Worm (Caenorhabditis elegans) whole organism, L3 larva: Measurements from ENCODE around the gene lpr-4.

Experiments used
- R02D3.7 ChIP-seq: fragments of 150-350 bp; optimal IDR thresholded peaks from 2 replicates; lab custom pipeline; 2014; ENCODE audit warnings: missing biosample characterization, missing genetic modification characterization
- ZK546.5 ChIP-seq: sonication (generic microtip); optimal IDR thresholded peaks from 2 replicates; lab custom pipeline; 2017; ENCODE audit warnings: missing biosample characterization, missing genetic modification characterization
- aly-2 ChIP-seq: fragments of 150-350 bp; optimal IDR thresholded peaks from 2 replicates; lab custom pipeline; 2014; ENCODE audit warnings: missing biosample characterization, missing genetic modification characterization
- ama-1 ChIP-seq: fragments of 150-350 bp; optimal IDR thresholded peaks from 2 replicates; lab custom pipeline; 2018
- ceh-16 ChIP-seq: sonication (generic microtip); optimal IDR thresholded peaks from 2 replicates; lab custom pipeline; 2017; ENCODE audit warnings: missing biosample characterization, missing genetic modification characterization
- ceh-28 ChIP-seq: fragments of 150-350 bp; optimal IDR thresholded peaks from 2 replicates; lab custom pipeline; 2014; ENCODE audit warnings: missing biosample characterization, missing genetic modification reagents, missing genetic modification characterization
- ceh-82 ChIP-seq: fragments of 150-350 bp; optimal IDR thresholded peaks from 2 replicates; lab custom pipeline; 2014; ENCODE audit warnings: missing biosample characterization, missing genetic modification characterization
- ceh-9 ChIP-seq: sonication (generic microtip); optimal IDR thresholded peaks from 2 replicates; lab custom pipeline; 2018; ENCODE audit warnings: missing biosample characterization, missing genetic modification characterization
- daf-12 ChIP-seq: fragments of 150-350 bp; optimal IDR thresholded peaks from 2 replicates; lab custom pipeline; 2014; ENCODE audit warnings: missing biosample characterization, missing genetic modification reagents, missing genetic modification characterization
- egl-27 ChIP-seq: sonication (generic microtip); optimal IDR thresholded peaks from 4 replicates; lab custom pipeline; 2017; ENCODE audit warnings: missing biosample characterization, missing genetic modification reagents, missing genetic modification characterization
- egl-5 ChIP-seq: fragments of 150-350 bp; optimal IDR thresholded peaks from 2 replicates; lab custom pipeline; 2017; ENCODE audit warnings: missing biosample characterization, missing genetic modification reagents, missing genetic modification characterization, inconsistent platforms
- elt-1 ChIP-seq: fragments of 150-350 bp; optimal IDR thresholded peaks from 2 replicates; lab custom pipeline; 2014; ENCODE audit warnings: missing biosample characterization, missing genetic modification characterization
- elt-2 ChIP-seq: sonication (generic microtip); optimal IDR thresholded peaks from 2 replicates; lab custom pipeline; 2016; ENCODE audit warnings: missing genetic modification reagents, mild to moderate bottlenecking, missing genetic modification characterization, missing compliant biosample characterization
- elt-3 ChIP-seq, 3 experiments: fragments of 150-350 bp in 1 of 3; sonication (generic microtip) in 2 of 3; optimal IDR thresholded peaks; 2 replicates in 2 of 3; 4 replicates in 1 of 3; lab custom pipeline; 2014 to 2017; ENCODE audit warnings: missing biosample characterization in 3 of 3, missing genetic modification characterization in 3 of 3
- eor-1 ChIP-seq, 2 experiments: fragments of 150-350 bp; optimal IDR thresholded peaks; 2 replicates each; lab custom pipeline; 2014 to 2018; ENCODE audit warnings: missing biosample characterization in 2 of 2, missing genetic modification characterization in 2 of 2
- fkh-10 ChIP-seq: sonication (generic microtip); optimal IDR thresholded peaks from 2 replicates; lab custom pipeline; 2017; ENCODE audit warnings: missing biosample characterization, missing genetic modification reagents, missing genetic modification characterization
- fkh-2 ChIP-seq: fragments of 150-350 bp; optimal IDR thresholded peaks from 2 replicates; lab custom pipeline; 2014; ENCODE audit warnings: missing biosample characterization, missing genetic modification reagents, missing genetic modification characterization
- fos-1 ChIP-seq: fragments of 150-350 bp; optimal IDR thresholded peaks from 2 replicates; lab custom pipeline; 2014; ENCODE audit warnings: missing biosample characterization, missing genetic modification characterization
- hmg-11 ChIP-seq: sonication (generic microtip); optimal IDR thresholded peaks from 2 replicates; lab custom pipeline; 2016; ENCODE audit warnings: missing genetic modification characterization, missing compliant biosample characterization
- jun-1 ChIP-seq: fragments of 150-350 bp; optimal IDR thresholded peaks from 2 replicates; lab custom pipeline; 2014; ENCODE audit warnings: missing biosample characterization, missing genetic modification reagents, missing genetic modification characterization
- lin-15B ChIP-seq: fragments of 150-350 bp; optimal IDR thresholded peaks from 2 replicates; lab custom pipeline; 2014; ENCODE audit warnings: missing biosample characterization, missing genetic modification characterization
- lin-39 ChIP-seq: fragments of 150-350 bp; optimal IDR thresholded peaks from 2 replicates; lab custom pipeline; 2018; ENCODE audit warnings: missing biosample characterization, missing genetic modification reagents, missing genetic modification characterization
- lsy-12 ChIP-seq: sonication (generic microtip); optimal IDR thresholded peaks from 2 replicates; lab custom pipeline; 2016; ENCODE audit warnings: mild to moderate bottlenecking, missing genetic modification characterization, missing compliant biosample characterization
- mdl-1 ChIP-seq: fragments of 150-350 bp; optimal IDR thresholded peaks from 2 replicates; lab custom pipeline; 2014; ENCODE audit warnings: missing biosample characterization, missing genetic modification characterization
- mml-1 ChIP-seq: fragments of 150-350 bp; sonication (generic microtip); optimal IDR thresholded peaks from 3 replicates; lab custom pipeline; 2014; ENCODE audit warnings: missing biosample characterization, missing genetic modification characterization
- nfya-1 ChIP-seq: sonication (generic microtip); optimal IDR thresholded peaks from 2 replicates; lab custom pipeline; 2017; ENCODE audit warnings: missing genetic modification characterization, mild to moderate bottlenecking, missing compliant biosample characterization, antibody characterized with exemption, moderate library complexity; ENCODE audit not compliant: insufficient read depth
- nhr-11 ChIP-seq: fragments of 150-350 bp; optimal IDR thresholded peaks from 2 replicates; lab custom pipeline; 2014; ENCODE audit warnings: missing biosample characterization, missing genetic modification characterization
- nhr-12 ChIP-seq: fragments of 150-350 bp; optimal IDR thresholded peaks from 2 replicates; lab custom pipeline; 2014; ENCODE audit warnings: missing biosample characterization, missing genetic modification characterization
- nhr-23 ChIP-seq: fragments of 150-350 bp; optimal IDR thresholded peaks from 2 replicates; lab custom pipeline; 2014; ENCODE audit warnings: missing biosample characterization, missing genetic modification reagents, missing genetic modification characterization
- nhr-237 ChIP-seq: fragments of 150-350 bp; optimal IDR thresholded peaks from 2 replicates; lab custom pipeline; 2014; ENCODE audit warnings: missing biosample characterization, missing genetic modification characterization
- nhr-25 ChIP-seq: sonication (generic microtip); optimal IDR thresholded peaks from 2 replicates; lab custom pipeline; 2017; ENCODE audit warnings: missing biosample characterization, missing genetic modification characterization
- nhr-28 ChIP-seq: fragments of 150-350 bp; optimal IDR thresholded peaks from 2 replicates; lab custom pipeline; 2014; ENCODE audit warnings: missing biosample characterization, missing genetic modification characterization
- nhr-43 ChIP-seq: sonication (generic microtip); optimal IDR thresholded peaks from 2 replicates; lab custom pipeline; 2016; ENCODE audit warnings: mild to moderate bottlenecking, missing genetic modification characterization, missing compliant biosample characterization; ENCODE audit not compliant: poor library complexity, severe bottlenecking
- nhr-67 ChIP-seq: fragments of 150-350 bp; optimal IDR thresholded peaks from 2 replicates; lab custom pipeline; 2014; ENCODE audit warnings: missing biosample characterization, missing genetic modification characterization
- nhr-76 ChIP-seq: fragments of 150-350 bp; sonication (generic microtip); optimal IDR thresholded peaks from 5 replicates; lab custom pipeline; 2014; ENCODE audit warnings: missing biosample characterization, missing genetic modification characterization
- nhr-77 ChIP-seq: fragments of 150-350 bp; optimal IDR thresholded peaks from 2 replicates; lab custom pipeline; 2014; ENCODE audit warnings: missing biosample characterization, missing genetic modification characterization
- pha-4 ChIP-seq: fragments of 150-350 bp; optimal IDR thresholded peaks from 2 replicates; lab custom pipeline; 2014; ENCODE audit warnings: missing biosample characterization, missing genetic modification reagents, missing genetic modification characterization
- pqm-1 ChIP-seq: fragments of 150-350 bp; optimal IDR thresholded peaks from 2 replicates; lab custom pipeline; 2017; ENCODE audit warnings: missing biosample characterization, missing genetic modification characterization, inconsistent platforms
- sea-2 ChIP-seq: fragments of 150-350 bp; sonication (generic microtip); optimal IDR thresholded peaks from 4 replicates; lab custom pipeline; 2014; ENCODE audit warnings: missing biosample characterization, missing genetic modification reagents, missing genetic modification characterization
- skn-1 ChIP-seq: fragments of 150-350 bp; optimal IDR thresholded peaks from 2 replicates; lab custom pipeline; 2014; ENCODE audit warnings: missing biosample characterization, missing genetic modification characterization
- snpc-4 ChIP-seq: fragments of 150-350 bp; optimal IDR thresholded peaks from 2 replicates; lab custom pipeline; 2014; ENCODE audit warnings: missing biosample characterization, missing genetic modification characterization
- tbx-2 ChIP-seq: sonication (generic microtip); optimal IDR thresholded peaks from 2 replicates; lab custom pipeline; 2016; ENCODE audit warnings: mild to moderate bottlenecking, missing genetic modification characterization, missing compliant biosample characterization
- unc-39 ChIP-seq: sonication (generic microtip); optimal IDR thresholded peaks from 4 replicates; lab custom pipeline; 2017; ENCODE audit warnings: missing biosample characterization, missing genetic modification characterization
- unc-62 ChIP-seq: fragments of 150-350 bp; sonication (generic microtip); optimal IDR thresholded peaks from 4 replicates; lab custom pipeline; 2014; ENCODE audit warnings: missing biosample characterization, missing genetic modification reagents, missing genetic modification characterization
- zag-1 ChIP-seq: fragments of 150-350 bp; optimal IDR thresholded peaks from 2 replicates; lab custom pipeline; 2014; ENCODE audit warnings: missing biosample characterization, missing genetic modification characterization
- ztf-11 ChIP-seq: fragments of 150-350 bp; optimal IDR thresholded peaks from 2 replicates; lab custom pipeline; 2014; ENCODE audit warnings: missing biosample characterization, missing genetic modification characterization
- ztf-4 ChIP-seq: fragments of 150-350 bp; optimal IDR thresholded peaks from 2 replicates; lab custom pipeline; 2014; ENCODE audit warnings: missing biosample characterization, missing genetic modification characterization

The lpr-4 gene

DNA sequence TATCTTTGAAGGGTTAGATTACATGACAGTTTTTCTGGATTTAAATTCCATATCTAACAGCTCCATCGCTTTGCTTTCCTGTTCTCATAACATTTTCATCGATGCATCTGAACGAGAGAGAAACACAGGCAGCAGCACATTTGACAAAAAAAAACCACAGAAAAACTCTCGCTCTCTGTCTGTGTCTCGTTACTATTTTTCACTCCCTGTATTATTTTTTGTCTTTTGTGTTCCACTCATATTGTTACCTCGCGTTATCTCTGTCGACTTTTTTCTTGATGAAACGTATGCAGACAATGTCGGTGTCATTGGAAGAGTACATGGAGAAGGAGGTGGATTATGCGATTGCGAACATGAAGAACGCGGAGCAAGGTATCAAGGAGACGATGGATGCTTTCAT is 24.0 kb downstream of the lpr-4 start, which contains the start of gene W04G3.11:
TSS of gene W04G3.11 (plus strand) at position 244 of the 400 bp plus-strand sequence.
- TF ChIP-seq pqm-1 (tag; lab: Kevin White, UChicago) = peak; percentile 40
- TF ChIP-seq nhr-237 = no peak
- TF ChIP-seq elt-2 (tag; lab: Kevin White, UChicago) = peak; percentile 50

DNA sequence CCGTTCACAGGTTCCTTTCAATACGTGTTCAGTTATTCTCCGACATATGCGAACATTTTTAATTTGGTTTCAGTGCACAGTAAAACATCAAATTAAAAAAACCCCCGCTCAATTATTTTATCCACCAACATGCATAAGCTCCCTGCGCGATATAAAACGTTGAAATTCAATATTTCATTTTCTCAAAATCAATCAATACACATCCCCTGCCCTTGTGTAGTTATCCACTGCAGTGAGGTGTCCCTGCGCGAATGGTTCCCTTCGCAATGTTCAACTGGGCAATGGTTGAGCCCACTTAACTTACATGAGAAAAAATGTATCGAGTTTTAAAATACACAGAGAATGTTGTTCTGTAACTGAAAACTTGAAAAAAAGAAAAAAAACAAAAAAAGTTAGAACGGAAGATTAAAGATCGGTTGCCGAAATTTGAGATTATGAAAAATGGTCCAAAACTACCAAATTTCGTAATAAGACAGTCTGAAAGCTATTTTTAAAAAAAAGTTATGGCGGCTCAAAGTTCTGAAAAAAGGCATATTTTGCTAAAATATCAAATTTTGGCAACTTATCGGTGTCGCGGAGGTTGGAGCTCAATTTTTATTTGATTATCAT is 29.2 kb downstream of the lpr-4 start:
- TF ChIP-seq eor-1 (tag; optimal IDR thresholded peaks at IDR 0.05; lab: Kevin White, UChicago) (peak in 1 of 2 experiments; percentile 87), aly-2 (tag; lab: Kevin White, UChicago) (peak; percentile 99), ceh-9 (tag; lab: Kevin White, UChicago) (peak; percentile 97), unc-62 (GFP tag; lab: Kevin White, UChicago) (peak; percentile 99), nhr-67 (tag; lab: Kevin White, UChicago) (peak; percentile 77), lin-39 (tag; lab: Kevin White, UChicago) (peak; percentile 99), pqm-1 (tag; lab: Kevin White, UChicago) (peak; percentile 92), ZK546.5 (tag; lab: Kevin White, UChicago) (peak; percentile 77), ceh-28 (tag; lab: Kevin White, UChicago) (peak; percentile 100), nhr-28 (tag; lab: Kevin White, UChicago) (peak; percentile 99), R02D3.7 (tag; lab: Kevin White, UChicago) (peak; percentile 97), egl-27 (tag; lab: Kevin White, UChicago) (peak; percentile 98), nhr-23 (tag; lab: Kevin White, UChicago) (peak; percentile 100), lsy-12 (tag; lab: Kevin White, UChicago) (peak; percentile 99), unc-39 (tag; lab: Kevin White, UChicago) (peak; percentile 75), nhr-25 (peak; percentile 99), elt-3 (tag; optimal IDR thresholded peaks at IDR 0.05; lab: Kevin White, UChicago) (peak; percentile 98 to 100 (median 100)), skn-1 (peak; percentile 98), mdl-1 (tag; lab: Kevin White, UChicago) (peak; percentile 91), egl-5 (tag; lab: Kevin White, UChicago) (peak; percentile 100), nfya-1 (peak; percentile 98), sea-2 (peak; percentile 32), fkh-10 (GFP tag; lab: Kevin White, UChicago) (peak; percentile 98), nhr-77 (tag; lab: Kevin White, UChicago) (peak; percentile 100), lin-15B (peak; percentile 56), ztf-11 (tag; lab: Kevin White, UChicago) (peak; percentile 79), ceh-16 (tag; lab: Kevin White, UChicago) (peak; percentile 88), zag-1 (tag; lab: Kevin White, UChicago) (peak; percentile 99), ceh-82 (tag; lab: Kevin White, UChicago) (peak; percentile 100), ama-1 (lab: Kevin White, UChicago) (no peak), snpc-4 (peak; percentile 95), fos-1 (peak; percentile 98), tbx-2 (tag; lab: Kevin White, UChicago) (peak; percentile 99), ztf-4 (peak; percentile 94), daf-12 (tag; lab: Kevin White, UChicago) (peak; percentile 100), nhr-11 (tag; lab: Kevin White, UChicago) (peak; percentile 99), fkh-2 (tag; lab: Kevin White, UChicago) (peak; percentile 99), elt-2 (tag; lab: Kevin White, UChicago) (peak; percentile 90), mml-1 (tag; lab: Kevin White, UChicago) (no peak), nhr-76 (tag; lab: Kevin White, UChicago) (peak; percentile 93), nhr-43 (tag; lab: Kevin White, UChicago) (peak; percentile 99), jun-1 (tag; lab: Kevin White, UChicago) (peak; percentile 100), hmg-11 (tag; lab: Kevin White, UChicago) (peak; percentile 99), nhr-12 (tag; lab: Kevin White, UChicago) (peak; percentile 58), nhr-237 (peak; percentile 100), pha-4 (tag; lab: Kevin White, UChicago) (peak; percentile 99), elt-1 (tag; lab: Kevin White, UChicago) (peak; percentile 75)
